Worm (Caenorhabditis elegans) whole organism, L2 larva: ENCODE measurements around the gene glb-14.

ENCODE experiments used
- C34F6.9 ChIP-seq: fragments of 150-350 bp; optimal IDR thresholded peaks from 2 replicates; lab custom pipeline; 2014; ENCODE audit warnings: missing biosample characterization, missing genetic modification characterization
- F13H6.1 ChIP-seq: sonication (generic microtip); optimal IDR thresholded peaks from 2 replicates; lab custom pipeline; 2016; ENCODE audit warnings: missing genetic modification characterization, missing compliant biosample characterization
- R02D3.7 ChIP-seq: fragments of 150-350 bp; optimal IDR thresholded peaks from 2 replicates; lab custom pipeline; 2014; ENCODE audit warnings: missing biosample characterization, missing genetic modification characterization
- Y55F3AM.14 ChIP-seq: fragments of 200-800 bp; sonication (Bioruptor generic); optimal IDR thresholded peaks from 2 replicates; lab custom pipeline; 2018; ENCODE audit warnings: mild to moderate bottlenecking, missing genetic modification characterization, missing compliant biosample characterization
- ZK546.5 ChIP-seq: sonication (generic microtip); optimal IDR thresholded peaks from 2 replicates; lab custom pipeline; 2017; ENCODE audit warnings: missing biosample characterization, missing genetic modification characterization
- alr-1 ChIP-seq: fragments of 150-350 bp; optimal IDR thresholded peaks from 2 replicates; lab custom pipeline; 2014; ENCODE audit warnings: missing biosample characterization, missing genetic modification characterization
- aly-2 ChIP-seq: fragments of 150-350 bp; optimal IDR thresholded peaks from 2 replicates; lab custom pipeline; 2014; ENCODE audit warnings: missing biosample characterization, missing genetic modification characterization
- ama-1 ChIP-seq: fragments of 150-350 bp; optimal IDR thresholded peaks from 2 replicates; lab custom pipeline; 2018; ENCODE audit warnings: inconsistent platforms
- blmp-1 ChIP-seq: sonication (generic microtip); optimal IDR thresholded peaks from 2 replicates; lab custom pipeline; 2017; ENCODE audit warnings: missing genetic modification characterization, mild to moderate bottlenecking, missing compliant biosample characterization, antibody characterized with exemption, moderate library complexity; ENCODE audit not compliant: insufficient read depth
- ceh-16 ChIP-seq: fragments of 150-350 bp; optimal IDR thresholded peaks from 2 replicates; lab custom pipeline; 2014; ENCODE audit warnings: missing biosample characterization, missing genetic modification characterization
- ceh-82 ChIP-seq: fragments of 150-350 bp; optimal IDR thresholded peaks from 2 replicates; lab custom pipeline; 2014; ENCODE audit warnings: missing biosample characterization, missing genetic modification characterization
- crh-2 ChIP-seq: sonication (generic microtip); optimal IDR thresholded peaks from 2 replicates; lab custom pipeline; 2017; ENCODE audit warnings: missing biosample characterization, missing genetic modification characterization
- dmd-4 ChIP-seq: sonication (generic microtip); optimal IDR thresholded peaks from 2 replicates; lab custom pipeline; 2017; ENCODE audit warnings: missing biosample characterization, missing genetic modification characterization
- elt-1 ChIP-seq: fragments of 150-350 bp; optimal IDR thresholded peaks from 2 replicates; lab custom pipeline; 2014; ENCODE audit warnings: missing biosample characterization, missing genetic modification characterization
- elt-3 ChIP-seq: sonication (generic microtip); optimal IDR thresholded peaks from 2 replicates; lab custom pipeline; 2017; ENCODE audit warnings: missing biosample characterization, missing genetic modification characterization
- fos-1 ChIP-seq: fragments of 150-350 bp; optimal IDR thresholded peaks from 2 replicates; lab custom pipeline; 2014; ENCODE audit warnings: missing biosample characterization, missing genetic modification characterization
- gmeb-1 ChIP-seq: fragments of 150-350 bp; optimal IDR thresholded peaks from 2 replicates; lab custom pipeline; 2014; ENCODE audit warnings: missing biosample characterization, missing genetic modification characterization
- lin-11 ChIP-seq: fragments of 150-350 bp; sonication (generic microtip); optimal IDR thresholded peaks from 2 replicates; lab custom pipeline; 2014; ENCODE audit warnings: missing biosample characterization, missing genetic modification characterization, inconsistent platforms, mixed read lengths
- lin-13 ChIP-seq: fragments of 150-350 bp; optimal IDR thresholded peaks from 2 replicates; lab custom pipeline; 2014; ENCODE audit warnings: missing biosample characterization, missing genetic modification reagents, missing genetic modification characterization
- lin-39 ChIP-seq: fragments of 150-350 bp; optimal IDR thresholded peaks from 2 replicates; lab custom pipeline; 2014; ENCODE audit warnings: missing biosample characterization, missing genetic modification reagents, missing genetic modification characterization
- lsy-2 ChIP-seq, 2 experiments: fragments of 150-350 bp in 1 of 2; sonication (generic microtip) in 1 of 2; optimal IDR thresholded peaks; 2 replicates each; lab custom pipeline; 2014 to 2017; ENCODE audit warnings: missing biosample characterization in 2 of 2, missing genetic modification characterization in 2 of 2
- mab-5 ChIP-seq: fragments of 150-350 bp; optimal IDR thresholded peaks from 2 replicates; lab custom pipeline; 2014; ENCODE audit warnings: missing biosample characterization, missing genetic modification characterization
- mbf-1 ChIP-seq: sonication (generic microtip); optimal IDR thresholded peaks from 2 replicates; lab custom pipeline; 2017; ENCODE audit warnings: missing biosample characterization, missing genetic modification characterization
- mdl-1 ChIP-seq, 2 experiments: fragments of 150-350 bp in 1 of 2; sonication (generic microtip) in 1 of 2; optimal IDR thresholded peaks; 2 replicates each; lab custom pipeline; 2017; ENCODE audit warnings: missing biosample characterization in 2 of 2, missing genetic modification characterization in 2 of 2
- nhr-12 ChIP-seq: fragments of 150-350 bp; optimal IDR thresholded peaks from 2 replicates; lab custom pipeline; 2014; ENCODE audit warnings: missing biosample characterization, missing genetic modification characterization
- nhr-129 ChIP-seq: fragments of 150-350 bp; optimal IDR thresholded peaks from 2 replicates; lab custom pipeline; 2014; ENCODE audit warnings: missing biosample characterization, missing genetic modification characterization
- nhr-21 ChIP-seq: fragments of 150-350 bp; optimal IDR thresholded peaks from 2 replicates; lab custom pipeline; 2014; ENCODE audit warnings: missing biosample characterization, missing genetic modification characterization
- nhr-237 ChIP-seq: fragments of 150-350 bp; optimal IDR thresholded peaks from 2 replicates; lab custom pipeline; 2014; ENCODE audit warnings: missing biosample characterization, missing genetic modification characterization
- nhr-25 ChIP-seq: fragments of 150-350 bp; sonication (generic microtip); optimal IDR thresholded peaks from 3 replicates; lab custom pipeline; 2014; ENCODE audit warnings: missing biosample characterization, missing genetic modification characterization
- nhr-6 ChIP-seq: fragments of 150-350 bp; optimal IDR thresholded peaks from 2 replicates; lab custom pipeline; 2014; ENCODE audit warnings: missing biosample characterization, missing genetic modification characterization
- nhr-77 ChIP-seq: fragments of 150-350 bp; optimal IDR thresholded peaks from 2 replicates; lab custom pipeline; 2014; ENCODE audit warnings: missing biosample characterization, missing genetic modification characterization
- peb-1 ChIP-seq: fragments of 150-350 bp; optimal IDR thresholded peaks from 2 replicates; lab custom pipeline; 2014; ENCODE audit warnings: missing biosample characterization, missing genetic modification characterization
- sem-4 ChIP-seq: fragments of 150-350 bp; optimal IDR thresholded peaks from 2 replicates; lab custom pipeline; 2014; ENCODE audit warnings: missing biosample characterization, missing genetic modification reagents, missing genetic modification characterization
- sma-3 ChIP-seq: sonication (generic microtip); optimal IDR thresholded peaks from 2 replicates; lab custom pipeline; 2016; ENCODE audit warnings: missing genetic modification reagents, missing genetic modification characterization, missing compliant biosample characterization
- sma-9 ChIP-seq, 2 experiments: fragments of 150-350 bp in 1 of 2; sonication (generic microtip) in 1 of 2; optimal IDR thresholded peaks; 2 replicates each; lab custom pipeline; 2014 to 2016; ENCODE audit warnings: missing genetic modification characterization in 2 of 2, mild to moderate bottlenecking in 1 of 2, missing biosample characterization in 1 of 2, missing compliant biosample characterization in 1 of 2, missing genetic modification reagents in 1 of 2, moderate library complexity in 1 of 2
- snpc-4 ChIP-seq: fragments of 150-350 bp; optimal IDR thresholded peaks from 2 replicates; lab custom pipeline; 2014; ENCODE audit warnings: missing biosample characterization, missing genetic modification characterization
- unc-39 ChIP-seq: fragments of 150-350 bp; optimal IDR thresholded peaks from 2 replicates; lab custom pipeline; 2014; ENCODE audit warnings: missing biosample characterization, missing genetic modification characterization
- unc-55 ChIP-seq: fragments of 150-350 bp; sonication (generic microtip); optimal IDR thresholded peaks from 3 replicates; lab custom pipeline; 2014; ENCODE audit warnings: missing biosample characterization, missing genetic modification reagents, missing genetic modification characterization
- unc-62 ChIP-seq: fragments of 150-350 bp; optimal IDR thresholded peaks from 2 replicates; lab custom pipeline; 2014; ENCODE audit warnings: missing biosample characterization, missing genetic modification reagents, missing genetic modification characterization
- zag-1 ChIP-seq: fragments of 150-350 bp; optimal IDR thresholded peaks from 2 replicates; lab custom pipeline; 2014; ENCODE audit warnings: missing biosample characterization, missing genetic modification characterization
- ztf-1 ChIP-seq: fragments of 200-800 bp; sonication (Bioruptor generic); conservative IDR thresholded peaks from 2 replicates; pipeline ENCODE4 v1.3.6; 2022; ENCODE audit warnings: missing genetic modification characterization, missing compliant biosample characterization
- ztf-11 ChIP-seq: sonication (generic microtip); optimal IDR thresholded peaks from 2 replicates; lab custom pipeline; 2017; ENCODE audit warnings: missing biosample characterization, missing genetic modification characterization
- ztf-4 ChIP-seq: fragments of 150-350 bp; optimal IDR thresholded peaks from 2 replicates; lab custom pipeline; 2014; ENCODE audit warnings: missing biosample characterization, missing genetic modification characterization

Gene glb-14

ce11 chrV:15567344-15567804 is 22.6 kb upstream of the glb-14 start, which contains the start of gene acs-2:
Gene acs-2 (plus strand): TSS chrV:15567394.
- no peak for TF ChIP-seq peb-1 (tag; lab: Kevin White, UChicago)
- no peak for TF ChIP-seq nhr-129 (tag; lab: Kevin White, UChicago)
- no peak for TF ChIP-seq crh-2 (tag; lab: Kevin White, UChicago)
- TF ChIP-seq mdl-1 (tag; optimal IDR thresholded peaks at IDR 0.05; lab: Kevin White, UChicago): no peak
- no peak for TF ChIP-seq ztf-11
- TF ChIP-seq unc-39: no peak
- no peak for TF ChIP-seq alr-1
- no peak for TF ChIP-seq nhr-25
- TF ChIP-seq fos-1 (tag; lab: Kevin White, UChicago): no peak
- TF ChIP-seq lsy-2 (tag; optimal IDR thresholded peaks at IDR 0.05; lab: Kevin White, UChicago): no peak
- no peak for TF ChIP-seq elt-1 (tag; lab: Kevin White, UChicago)
- no peak for TF ChIP-seq ceh-16
- no peak for TF ChIP-seq lin-13
- TF ChIP-seq ZK546.5 (tag; lab: Kevin White, UChicago): no peak
- no peak for TF ChIP-seq nhr-12 (tag; lab: Kevin White, UChicago)

- TF ChIP-seq elt-3 (no peak), nhr-21 (tag; lab: Kevin White, UChicago) (peak; percentile 94), ZK546.5 (tag; lab: Kevin White, UChicago) (no peak), ztf-4 (peak; percentile 42), unc-62 (GFP tag; lab: Kevin White, UChicago) (no peak), nhr-129 (tag; lab: Kevin White, UChicago) (peak; percentile 97), unc-55 (GFP tag; lab: Kevin White, UChicago) (peak; percentile 6), nhr-6 (peak; percentile 29), nhr-237 (tag; lab: Kevin White, UChicago) (no peak), nhr-12 (tag; lab: Kevin White, UChicago) (no peak), ama-1 (lab: Kevin White, UChicago) (peak; percentile 95), aly-2 (tag; lab: Kevin White, UChicago) (no peak), peb-1 (tag; lab: Kevin White, UChicago) (no peak), sma-9 (GFP tag; optimal IDR thresholded peaks at IDR 0.05; lab: Kevin White, UChicago) (peak; percentile 94), sma-9 (tag; optimal IDR thresholded peaks at IDR 0.05; lab: Kevin White, UChicago) (no peak), gmeb-1 (tag; lab: Kevin White, UChicago) (peak; percentile 70), crh-2 (tag; lab: Kevin White, UChicago) (peak; percentile 83), nhr-77 (tag; lab: Kevin White, UChicago) (no peak), elt-1 (tag; lab: Kevin White, UChicago) (no peak), sem-4 (tag; lab: Kevin White, UChicago) (peak; percentile 73), mdl-1 (tag; optimal IDR thresholded peaks at IDR 0.05; lab: Kevin White, UChicago) (peak; percentile 45 to 89), zag-1 (tag; lab: Kevin White, UChicago) (no peak), unc-39 (no peak), ceh-16 (peak; percentile 68), ztf-1 (GFP tag; lab: Robert Waterston, UW) (no peak), lsy-2 (tag; optimal IDR thresholded peaks at IDR 0.05; lab: Kevin White, UChicago) (peak in 1 of 2 experiments; percentile 84), ceh-82 (no peak), mab-5 (peak; percentile 76), F13H6.1 (tag; lab: Kevin White, UChicago) (peak; percentile 81), mbf-1 (tag; lab: Kevin White, UChicago) (no peak), lin-13 (peak; percentile 25), snpc-4 (tag; lab: Kevin White, UChicago) (peak; percentile 63), fos-1 (tag; lab: Kevin White, UChicago) (no peak), C34F6.9 (tag; lab: Kevin White, UChicago) (peak; percentile 76), blmp-1 (peak; percentile 40), nhr-25 (peak; percentile 70), lin-11 (tag; lab: Kevin White, UChicago) (peak; percentile 57), ztf-11 (no peak), alr-1 (no peak), R02D3.7 (tag; lab: Kevin White, UChicago) (no peak), dmd-4 (no peak), sma-3 (peak; percentile 50), lin-39 (tag; lab: Kevin White, UChicago) (no peak), Y55F3AM.14 (no peak)
Observed at ce11 chrV:15566511-15567178, 21.9 kb upstream of the glb-14 start.
